Fruit fly (Drosophila melanogaster): ENCODE measurements around the gene Lk.

Lk gene

dm6 chr3L:14517525-14517924 is 43.0 kb downstream of the Lk start, which contains the start of gene CG9592:
CG9592 (plus strand) TSS chr3L:14517825.
- TF ChIP-seq Pdp1 (GFP tag; optimal IDR thresholded peaks at IDR 0.05), result peak in 1 of 2 experiments; percentile 55
- no peak for TF ChIP-seq CG7786 (GFP tag; optimal IDR thresholded peaks at IDR 0.05)
- no peak for TF ChIP-seq CG18011 (GFP tag; optimal IDR thresholded peaks at IDR 0.05)
- no peak for TF ChIP-seq phol (tag; optimal IDR thresholded peaks at IDR 0.05)

- TF ChIP-seq hkb (optimal IDR thresholded peaks at IDR 0.05) (peak; percentile 16), hkb (GFP tag; IDR thresholded peaks at IDR 0.05) (no peak), ems (GFP tag; optimal IDR thresholded peaks at IDR 0.05) (no peak)
These were observed 44.9 kb downstream of the Lk start for dm6 chr3L:14515690-14516089.

- TF ChIP-seq amos (GFP tag; IDR thresholded peaks at IDR 0.05; ENCODE audit: partially characterized antibody), result peak; percentile 53
- TF ChIP-seq CG17912 (GFP tag; optimal IDR thresholded peaks at IDR 0.05), result no peak
- peak; percentile 22 for TF ChIP-seq CG8478 (optimal IDR thresholded peaks at IDR 0.05)
- peak; percentile 6 for TF ChIP-seq CG11504 (tag; optimal IDR thresholded peaks at IDR 0.05)
- no peak for TF ChIP-seq Sry-β (GFP tag; optimal IDR thresholded peaks at IDR 0.05)
- no peak for TF ChIP-seq CG8944 (GFP tag; optimal IDR thresholded peaks at IDR 0.05)
- TF ChIP-seq trem (tag; optimal IDR thresholded peaks at IDR 0.05), result peak; percentile 3
- no peak for TF ChIP-seq CG11696 (GFP tag; IDR thresholded peaks at IDR 0.05)
- no peak for TF ChIP-seq CG10431 (GFP tag; optimal IDR thresholded peaks at IDR 0.05)
- no peak for TF ChIP-seq tio (GFP tag; optimal IDR thresholded peaks at IDR 0.05)
- TF ChIP-seq CG15269 (tag; optimal IDR thresholded peaks at IDR 0.05), result no peak
- no peak for TF ChIP-seq CG2712 (tag; optimal IDR thresholded peaks at IDR 0.05)
- peak; percentile 34; the same call in 1 of the 2 replicates for TF ChIP-seq CG42726 (GFP tag; IDR thresholded peaks at IDR 0.05; ENCODE audit: partially characterized antibody)
- peak; percentile 83 for TF ChIP-seq CTCF (GFP tag; optimal IDR thresholded peaks at IDR 0.05)
- peak; percentile 4 for TF ChIP-seq nmo (GFP tag; optimal IDR thresholded peaks at IDR 0.05)
- TF ChIP-seq disco-r (GFP tag; optimal IDR thresholded peaks at IDR 0.05), result no peak
- TF ChIP-seq Dref (GFP tag; IDR thresholded peaks at IDR 0.05), result no peak
- TF ChIP-seq sens (GFP tag), result peak; percentile 65
- no peak for TF ChIP-seq ttk (GFP tag; IDR thresholded peaks at IDR 0.05)
- no peak for TF ChIP-seq fd3F (GFP tag; optimal IDR thresholded peaks at IDR 0.05)
- TF ChIP-seq CG17802 (tag; optimal IDR thresholded peaks at IDR 0.05), result no peak
- peak; percentile 38 for TF ChIP-seq Lhr (GFP tag; optimal IDR thresholded peaks at IDR 0.05)
- no peak for TF ChIP-seq CG12391 (tag; optimal IDR thresholded peaks at IDR 0.05)
- no peak for TF ChIP-seq CG14050 (GFP tag; IDR thresholded peaks at IDR 0.05)
- TF ChIP-seq grn (GFP tag; optimal IDR thresholded peaks at IDR 0.05), result peak; percentile 58
- no peak for TF ChIP-seq D19A (tag; optimal IDR thresholded peaks at IDR 0.05)
- TF ChIP-seq CG31224 (GFP tag; IDR thresholded peaks at IDR 0.05), result no peak
- TF ChIP-seq CG3995 (GFP tag; optimal IDR thresholded peaks at IDR 0.05), result no peak
- 0 out of 3 replicates have a peak, but pooled peaks have one; percentile 24 for TF ChIP-seq Opbp (GFP tag; IDR thresholded peaks at IDR 0.05; ENCODE audit: partially characterized antibody)
- TF ChIP-seq Asciz (GFP tag; optimal IDR thresholded peaks at IDR 0.05), result no peak
- TF ChIP-seq scrt (GFP tag; optimal IDR thresholded peaks at IDR 0.05), result no peak
- TF ChIP-seq crol (GFP tag; IDR thresholded peaks at IDR 0.05), result no peak
- no peak for TF ChIP-seq Optix (GFP tag; IDR thresholded peaks at IDR 0.05)
- TF ChIP-seq Abd-B (GFP tag; optimal IDR thresholded peaks at IDR 0.05), result peak; percentile 7
- TF ChIP-seq Atf3 (GFP tag; optimal IDR thresholded peaks at IDR 0.05), result no peak
- TF ChIP-seq fru (optimal IDR thresholded peaks at IDR 0.05), result no peak
- no peak for TF ChIP-seq slou (GFP tag; optimal IDR thresholded peaks at IDR 0.05)
- TF ChIP-seq CG10462 (GFP tag; optimal IDR thresholded peaks at IDR 0.05), result no peak
- TF ChIP-seq CG17361 (GFP tag; IDR thresholded peaks at IDR 0.05), result no peak
- TF ChIP-seq NC2α (GFP tag; optimal IDR thresholded peaks at IDR 0.05), result no peak
- no peak for TF ChIP-seq bowl (GFP tag; IDR thresholded peaks at IDR 0.05)
- no peak for TF ChIP-seq lov (optimal IDR thresholded peaks at IDR 0.05)
- TF ChIP-seq lov (GFP tag; IDR thresholded peaks at IDR 0.05), result no peak
These were observed 47.3 kb downstream of the Lk start for dm6 chr3L:14513286-14513685.
